Fruit fly (Drosophila melanogaster) whole organism, embryonic: ENCODE results near the gene Ndfip.

Experiments used
- Asciz ChIP-seq: fragments of 200-800 bp; sonication (Bioruptor generic); optimal IDR thresholded peaks from 2 replicates; lab custom pipeline; 2017; ENCODE audit warnings: missing biosample characterization, mild to moderate bottlenecking, missing genetic modification characterization, missing genetic modification reagents
- CG10543 ChIP-seq: fragments of 200-800 bp; sonication (Bioruptor generic); optimal IDR thresholded peaks from 3 replicates; lab custom pipeline; 2017; ENCODE audit warnings: missing biosample characterization, mild to moderate bottlenecking, missing genetic modification characterization, moderate library complexity
- Lhr ChIP-seq: fragments of 200-800 bp; sonication (Bioruptor generic); optimal IDR thresholded peaks from 3 replicates; lab custom pipeline; 2017; ENCODE audit warnings: mild to moderate bottlenecking, missing biosample characterization, missing genetic modification reagents, missing genetic modification characterization
- btn ChIP-seq: fragments of 200-800 bp; sonication (Bioruptor generic); optimal IDR thresholded peaks from 2 replicates; lab custom pipeline; 2016; ENCODE audit warnings: missing biosample characterization, missing genetic modification characterization
- gcm ChIP-seq: fragments of 200-800 bp; sonication (Bioruptor generic); optimal IDR thresholded peaks from 2 replicates; lab custom pipeline; 2019; ENCODE audit warnings: missing biosample characterization, mild to moderate bottlenecking, missing genetic modification characterization, moderate library complexity
- oc ChIP-seq: fragments of 200-800 bp; sonication (Bioruptor generic); optimal IDR thresholded peaks from 2 replicates; lab custom pipeline; 2018; ENCODE audit warnings: missing biosample characterization, mild to moderate bottlenecking, missing genetic modification characterization, moderate library complexity

- no peak for TF ChIP-seq gcm
- no peak for TF ChIP-seq CG10543
- no peak for TF ChIP-seq btn (GFP tag; lab: Kevin White, UChicago)
- TF ChIP-seq oc (tag; lab: Kevin White, UChicago), result peak; percentile 78
- peak; percentile 5 for TF ChIP-seq Asciz (GFP tag; lab: Kevin White, UChicago)
- TF ChIP-seq Lhr (GFP tag; lab: Kevin White, UChicago), result no peak
These were observed 2.1 kb downstream of the Ndfip start for dm6 chr3L:17651717-17652651.
